Fruit fly (Drosophila melanogaster): Measurements from ENCODE around the gene sav.

Gene sav

DNA sequence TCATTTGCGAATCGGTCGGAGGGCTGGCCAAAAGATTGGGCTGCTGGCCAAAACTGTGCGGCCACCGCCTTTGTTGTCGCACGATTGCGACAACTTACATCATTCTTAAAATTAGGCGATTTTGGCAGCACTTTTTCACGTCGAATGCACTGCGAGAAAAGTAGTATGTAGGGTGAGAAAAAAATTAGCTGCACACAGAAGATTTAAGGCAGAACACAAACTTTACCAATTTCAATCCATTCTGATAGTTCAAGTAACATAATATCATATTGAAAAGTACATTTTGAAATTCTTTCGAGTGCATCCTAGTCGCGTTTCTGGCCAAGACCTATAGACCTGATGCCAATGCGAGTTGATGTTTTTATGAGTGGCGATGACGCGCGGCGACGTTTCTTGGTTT is 32.6 kb downstream of the sav start (continued):
- TF ChIP-seq CG3163 (GFP tag; optimal IDR thresholded peaks at IDR 0.05) (peak; percentile 0), CG7357 (GFP tag; IDR thresholded peaks at IDR 0.05) (peak; percentile 56; the same call in 1 of the 3 replicates), PHDP (tag; optimal IDR thresholded peaks at IDR 0.05) (peak; percentile 40), gfzf (GFP tag; optimal IDR thresholded peaks at IDR 0.05) (no peak), odd (GFP tag; optimal IDR thresholded peaks at IDR 0.05) (no peak), emc (GFP tag; optimal IDR thresholded peaks at IDR 0.05) (peak; percentile 20), nmo (GFP tag; optimal IDR thresholded peaks at IDR 0.05) (peak; percentile 36), sna (GFP tag; IDR thresholded peaks at IDR 0.05; ENCODE audit: partially characterized antibody) (no peak), Atf-2 (GFP tag; optimal IDR thresholded peaks at IDR 0.05) (peak; percentile 52), CG34224 (GFP tag; IDR thresholded peaks at IDR 0.05; ENCODE audit: partially characterized antibody) (no peak), GATAe (GFP tag; conservative IDR thresholded peaks at IDR 0.05) (peak; percentile 11; the same call in 1 of the 2 replicates), stc (GFP tag; IDR thresholded peaks at IDR 0.05) (peak; percentile 48; the same call in 1 of the 2 replicates), cato (GFP tag; optimal IDR thresholded peaks at IDR 0.05; ENCODE audit: borderline replicate concordance) (no peak), CG12236 (GFP tag; optimal IDR thresholded peaks at IDR 0.05) (no peak), tx (GFP tag; optimal IDR thresholded peaks at IDR 0.05) (peak; percentile 19), Sox102F (GFP tag; optimal IDR thresholded peaks at IDR 0.05) (peak; percentile 27), B-H1 (GFP tag; IDR thresholded peaks at IDR 0.05) (peak; percentile 58; the same call in 2 of the 3 replicates), CG4328 (GFP tag; optimal IDR thresholded peaks at IDR 0.05) (no peak), tgo (GFP tag; IDR thresholded peaks at IDR 0.05) (peak; percentile 73), chif (GFP tag; optimal IDR thresholded peaks at IDR 0.05) (peak; percentile 11 to 24), lilli (GFP tag; optimal IDR thresholded peaks at IDR 0.05) (peak; percentile 75), Hr51 (GFP tag; optimal IDR thresholded peaks at IDR 0.05) (peak in 1 of 2 experiments; percentile 37), wor (GFP tag; IDR thresholded peaks at IDR 0.05) (no peak), dpn (GFP tag; optimal IDR thresholded peaks at IDR 0.05) (peak; percentile 40 to 71), hkb (optimal IDR thresholded peaks at IDR 0.05) (no peak), hkb (GFP tag; IDR thresholded peaks at IDR 0.05) (no peak), sens (GFP tag) (peak; percentile 81), CG4617 (GFP tag; optimal IDR thresholded peaks at IDR 0.05; ENCODE audit: borderline replicate concordance) (no peak), danr (GFP tag; IDR thresholded peaks at IDR 0.05) (0 out of 2 replicates have a peak, but pooled peaks have one; percentile 18), klu (GFP tag; IDR thresholded peaks at IDR 0.05) (peak; percentile 43; the same call in 1 of the 2 replicates), psq (GFP tag; optimal IDR thresholded peaks at IDR 0.05) (no peak), Gug (GFP tag; IDR thresholded peaks at IDR 0.05) (peak; percentile 66; the same call in 1 of the 4 replicates), CG13123 (GFP tag; optimal IDR thresholded peaks at IDR 0.05) (no peak), schlank (tag; optimal IDR thresholded peaks at IDR 0.05) (peak; percentile 23), inv (GFP tag; IDR thresholded peaks at IDR 0.05; ENCODE audit: partially characterized antibody) (no peak), slou (GFP tag; optimal IDR thresholded peaks at IDR 0.05) (no peak), phol (tag; optimal IDR thresholded peaks at IDR 0.05) (peak; percentile 32), dan (GFP tag; IDR thresholded peaks at IDR 0.05) (no peak), CG11247 (GFP tag; IDR thresholded peaks at IDR 0.05) (peak; percentile 67), CG14441 (GFP tag; IDR thresholded peaks at IDR 0.05) (peak; percentile 68), Ravus (GFP tag; IDR thresholded peaks at IDR 0.05) (peak; percentile 38), Med (GFP tag) (peak; percentile 96), CG30020 (tag; optimal IDR thresholded peaks at IDR 0.05) (no peak), nau (GFP tag; optimal IDR thresholded peaks at IDR 0.05) (no peak), Side (GFP tag; optimal IDR thresholded peaks at IDR 0.05) (peak; percentile 14), luna (GFP tag; optimal IDR thresholded peaks at IDR 0.05) (peak; percentile 54), pita (GFP tag; optimal IDR thresholded peaks at IDR 0.05) (no peak), ssp (GFP tag; IDR thresholded peaks at IDR 0.05) (peak; percentile 24; the same call in 1 of the 2 replicates), CG10565 (GFP tag; optimal IDR thresholded peaks at IDR 0.05) (no peak), fd96Cb (tag; optimal IDR thresholded peaks at IDR 0.05) (peak; percentile 11), CG17385 (GFP tag; optimal IDR thresholded peaks at IDR 0.05) (peak; percentile 1)
